Worm (Caenorhabditis elegans) whole organism, L4/young adult: ENCODE results near the gene sri-54.

Experiments
- W03F9.2 ChIP-seq: fragments of 150-350 bp; optimal IDR thresholded peaks from 2 replicates; lab custom pipeline; 2014; ENCODE audit warnings: missing biosample characterization, missing genetic modification characterization
- dao-5 ChIP-seq: sonication (generic microtip); optimal IDR thresholded peaks from 2 replicates; lab custom pipeline; 2016; ENCODE audit warnings: missing genotype, missing genetic modification characterization, moderate library complexity, missing compliant biosample characterization
- him-1 ChIP-seq: sonication (generic microtip); optimal IDR thresholded peaks from 2 replicates; lab custom pipeline; 2016; ENCODE audit warnings: missing genotype, missing genetic modification reagents, missing genetic modification characterization, missing compliant biosample characterization

ce11 chrII:3154383-3154782 lies 16.7 kb upstream of the sri-54 start, which contains the start of gene sri-32:
- no peak for TF ChIP-seq him-1 (tag; lab: Kevin White, UChicago)
- TF ChIP-seq dao-5, result no peak
- TF ChIP-seq W03F9.2 (tag; lab: Kevin White, UChicago), result no peak
